Fruit fly (Drosophila melanogaster): ENCODE data around the gene nkd.
A peak's percentile ranks its signal among the peaks of the same experiment; 100 is the strongest.

dm6 chr3L:19041161-19041560, 4.1 kb downstream of the nkd start:
- TF ChIP-seq EcR (GFP tag; optimal IDR thresholded peaks at IDR 0.05) (peak; percentile 96), CG32121 (GFP tag; IDR thresholded peaks at IDR 0.05) (no peak), Snoo (tag; optimal IDR thresholded peaks at IDR 0.05) (no peak), CG34367 (tag; optimal IDR thresholded peaks at IDR 0.05) (no peak), CG9948 (tag; optimal IDR thresholded peaks at IDR 0.05) (no peak)
